Worm (Caenorhabditis elegans): ENCODE data around the gene dnc-4.

ce11 chrIV:8012330-8012729 is 7.3 kb downstream of the dnc-4 start, which contains the start of gene Y42H9B.3:
- TF ChIP-seq ceh-28 (tag; optimal IDR thresholded peaks at IDR 0.05): no peak
- no peak for TF ChIP-seq pha-4 (tag; optimal IDR thresholded peaks at IDR 0.05)
- TF ChIP-seq skn-1 (tag; optimal IDR thresholded peaks at IDR 0.05): no peak
- no peak for TF ChIP-seq fos-1 (tag; optimal IDR thresholded peaks at IDR 0.05)

Data from whole organism, L3 larva.